Worm (Caenorhabditis elegans) whole organism, mixed stage, embryonic: ENCODE results near the gene C30B5.17.

ENCODE experiments used
- M03D4.4 ChIP-seq: sonication (generic microtip); optimal IDR thresholded peaks from 2 replicates; lab custom pipeline; 2017; ENCODE audit warnings: mild to moderate bottlenecking, missing genetic modification characterization, missing compliant biosample characterization
- bed-3 ChIP-seq: fragments of 200-800 bp; sonication (Bioruptor generic); optimal IDR thresholded peaks from 3 replicates; lab custom pipeline; 2018; ENCODE audit warnings: mild to moderate bottlenecking, missing genetic modification characterization, moderate library complexity, missing compliant biosample characterization
- blmp-1 ChIP-seq: fragments of 150-350 bp; optimal IDR thresholded peaks from 2 replicates; lab custom pipeline; 2014; ENCODE audit warnings: missing biosample characterization, missing genetic modification characterization
- ceh-39 ChIP-seq: fragments of 150-350 bp; optimal IDR thresholded peaks from 2 replicates; lab custom pipeline; 2014; ENCODE audit warnings: missing biosample characterization, missing genetic modification characterization
- ceh-43 ChIP-seq: fragments of 200-800 bp; sonication (Bioruptor generic); optimal IDR thresholded peaks from 2 replicates; lab custom pipeline; 2018; ENCODE audit warnings: mild to moderate bottlenecking, missing genetic modification characterization, moderate library complexity, missing compliant biosample characterization
- ceh-83 ChIP-seq: fragments of 200-800 bp; sonication (Bioruptor generic); optimal IDR thresholded peaks from 2 replicates; lab custom pipeline; 2018; ENCODE audit warnings: mild to moderate bottlenecking, missing genetic modification characterization, missing compliant biosample characterization
- ces-1 ChIP-seq: fragments of 150-350 bp; optimal IDR thresholded peaks from 2 replicates; lab custom pipeline; 2014; ENCODE audit warnings: missing biosample characterization, missing genetic modification reagents, missing genetic modification characterization
- cnd-1 ChIP-seq: fragments of 200-800 bp; sonication (Bioruptor generic); optimal IDR thresholded peaks from 2 replicates; lab custom pipeline; 2018; ENCODE audit warnings: mild to moderate bottlenecking, missing genetic modification characterization, missing compliant biosample characterization
- drap-1 ChIP-seq: fragments of 200-800 bp; sonication (Bioruptor generic); optimal IDR thresholded peaks from 3 replicates; lab custom pipeline; 2018; ENCODE audit warnings: mild to moderate bottlenecking, missing genetic modification characterization, missing compliant biosample characterization
- elt-1 ChIP-seq: sonication (generic microtip); optimal IDR thresholded peaks from 2 replicates; lab custom pipeline; 2017; ENCODE audit warnings: missing genetic modification characterization, mild to moderate bottlenecking, missing compliant biosample characterization, antibody characterized with exemption, moderate library complexity, borderline replicate concordance; ENCODE audit not compliant: insufficient read depth
- elt-3 ChIP-seq: fragments of 150-350 bp; optimal IDR thresholded peaks from 2 replicates; lab custom pipeline; 2014; ENCODE audit warnings: missing biosample characterization, missing genetic modification characterization
- flh-1 ChIP-seq: fragments of 200-800 bp; sonication (Bioruptor generic); optimal IDR thresholded peaks from 2 replicates; lab custom pipeline; 2018; ENCODE audit warnings: mild to moderate bottlenecking, missing genetic modification characterization, moderate library complexity, missing compliant biosample characterization
- ham-2 ChIP-seq: fragments of 200-800 bp; sonication (Bioruptor generic); optimal IDR thresholded peaks from 2 replicates; lab custom pipeline; 2018; ENCODE audit warnings: mild to moderate bottlenecking, missing genetic modification characterization, missing compliant biosample characterization
- hlh-1 ChIP-seq: fragments of 150-350 bp; optimal IDR thresholded peaks from 2 replicates; lab custom pipeline; 2014; ENCODE audit warnings: missing biosample characterization, missing genetic modification reagents, missing genetic modification characterization
- lin-13 ChIP-seq: fragments of 150-350 bp; optimal IDR thresholded peaks from 2 replicates; lab custom pipeline; 2014; ENCODE audit warnings: missing biosample characterization, missing genetic modification characterization
- lin-32 ChIP-seq: fragments of 200-800 bp; sonication (Bioruptor generic); optimal IDR thresholded peaks from 2 replicates; lab custom pipeline; 2018; ENCODE audit warnings: mild to moderate bottlenecking, missing genetic modification characterization, missing compliant biosample characterization
- lsy-2 ChIP-seq: fragments of 150-350 bp; optimal IDR thresholded peaks from 2 replicates; lab custom pipeline; 2014; ENCODE audit warnings: missing biosample characterization, missing genetic modification characterization
- mab-5 ChIP-seq: fragments of 150-350 bp; optimal IDR thresholded peaks from 2 replicates; lab custom pipeline; 2014; ENCODE audit warnings: missing biosample characterization, missing genetic modification characterization
- mls-2 ChIP-seq: sonication (generic microtip); optimal IDR thresholded peaks from 2 replicates; lab custom pipeline; 2016; ENCODE audit warnings: mild to moderate bottlenecking, missing genetic modification characterization, moderate library complexity, missing compliant biosample characterization
- nhr-12 ChIP-seq: fragments of 150-350 bp; optimal IDR thresholded peaks from 2 replicates; lab custom pipeline; 2014; ENCODE audit warnings: missing biosample characterization, missing genetic modification characterization
- nhr-2 ChIP-seq: fragments of 150-350 bp; optimal IDR thresholded peaks from 2 replicates; lab custom pipeline; 2014; ENCODE audit warnings: missing biosample characterization, missing genetic modification characterization
- nhr-237 ChIP-seq: fragments of 150-350 bp; optimal IDR thresholded peaks from 2 replicates; lab custom pipeline; 2014; ENCODE audit warnings: missing biosample characterization, missing genetic modification characterization
- nhr-28 ChIP-seq: fragments of 150-350 bp; optimal IDR thresholded peaks from 2 replicates; lab custom pipeline; 2014; ENCODE audit warnings: missing biosample characterization, missing genetic modification characterization
- pha-4 ChIP-seq: fragments of 150-350 bp; optimal IDR thresholded peaks from 2 replicates; lab custom pipeline; 2018; ENCODE audit warnings: missing biosample characterization, missing genetic modification reagents, missing genetic modification characterization
- sem-2 ChIP-seq: fragments of 200-800 bp; sonication (Bioruptor generic); optimal IDR thresholded peaks from 2 replicates; lab custom pipeline; 2018; ENCODE audit warnings: mild to moderate bottlenecking, missing genetic modification characterization, missing compliant biosample characterization
- snpc-4 ChIP-seq: fragments of 150-350 bp; optimal IDR thresholded peaks from 2 replicates; lab custom pipeline; 2014; ENCODE audit warnings: missing biosample characterization, missing genetic modification characterization
- sptf-1 ChIP-seq: sonication (generic microtip); optimal IDR thresholded peaks from 2 replicates; lab custom pipeline; 2017; ENCODE audit warnings: mild to moderate bottlenecking, missing genetic modification characterization, moderate library complexity, missing compliant biosample characterization
- tbx-8 ChIP-seq: fragments of 200-800 bp; sonication (Bioruptor generic); optimal IDR thresholded peaks from 2 replicates; lab custom pipeline; 2018; ENCODE audit warnings: mild to moderate bottlenecking, missing genetic modification characterization, moderate library complexity, missing compliant biosample characterization
- unc-120 ChIP-seq: sonication (generic microtip); optimal IDR thresholded peaks from 2 replicates; lab custom pipeline; 2017; ENCODE audit warnings: missing genetic modification characterization, missing compliant biosample characterization; ENCODE audit not compliant: poor library complexity, severe bottlenecking
- unc-39 ChIP-seq: fragments of 150-350 bp; optimal IDR thresholded peaks from 2 replicates; lab custom pipeline; 2014; ENCODE audit warnings: missing biosample characterization, missing genetic modification characterization
- unc-62 ChIP-seq: fragments of 150-350 bp; optimal IDR thresholded peaks from 2 replicates; lab custom pipeline; 2014; ENCODE audit warnings: missing biosample characterization, missing genetic modification reagents, missing genetic modification characterization
- zip-8 ChIP-seq: fragments of 150-350 bp; optimal IDR thresholded peaks from 2 replicates; lab custom pipeline; 2014; ENCODE audit warnings: missing biosample characterization, missing genetic modification characterization
- ztf-11 ChIP-seq: fragments of 150-350 bp; optimal IDR thresholded peaks from 2 replicates; lab custom pipeline; 2014; ENCODE audit warnings: missing biosample characterization, missing genetic modification characterization

C30B5.17 gene

ce11 chrII:6173400-6173799, 29.4 kb downstream of the C30B5.17 start, which contains the start of gene F40H3.2:
TSS of gene F40H3.2 (plus strand) at chrII:6173649.
- TF ChIP-seq elt-3 (tag; lab: Kevin White, UChicago), result no peak
- no peak for TF ChIP-seq ceh-43 (GFP tag; lab: Kevin White, UChicago)
- TF ChIP-seq ceh-83, result no peak
- no peak for TF ChIP-seq lsy-2 (tag; lab: Kevin White, UChicago)
- no peak for TF ChIP-seq nhr-2 (tag; lab: Kevin White, UChicago)
- TF ChIP-seq mls-2, result no peak
- TF ChIP-seq ceh-39 (tag; lab: Kevin White, UChicago), result no peak
- TF ChIP-seq nhr-12 (tag; lab: Kevin White, UChicago), result no peak
- no peak for TF ChIP-seq nhr-237
- no peak for TF ChIP-seq blmp-1 (tag; lab: Kevin White, UChicago)
- no peak for TF ChIP-seq flh-1 (GFP tag; lab: Kevin White, UChicago)
- no peak for TF ChIP-seq tbx-8 (GFP tag; lab: Kevin White, UChicago)
- TF ChIP-seq pha-4 (tag; lab: Kevin White, UChicago), result no peak

ce11 chrII:6171228-6171627, 31.6 kb downstream of the C30B5.17 start, which contains the start of gene F40H3.3:
TSS of gene F40H3.3 (plus strand) at chrII:6171507.
- TF ChIP-seq ztf-11 (no peak), blmp-1 (tag; lab: Kevin White, UChicago) (peak; percentile 72)

DNA sequence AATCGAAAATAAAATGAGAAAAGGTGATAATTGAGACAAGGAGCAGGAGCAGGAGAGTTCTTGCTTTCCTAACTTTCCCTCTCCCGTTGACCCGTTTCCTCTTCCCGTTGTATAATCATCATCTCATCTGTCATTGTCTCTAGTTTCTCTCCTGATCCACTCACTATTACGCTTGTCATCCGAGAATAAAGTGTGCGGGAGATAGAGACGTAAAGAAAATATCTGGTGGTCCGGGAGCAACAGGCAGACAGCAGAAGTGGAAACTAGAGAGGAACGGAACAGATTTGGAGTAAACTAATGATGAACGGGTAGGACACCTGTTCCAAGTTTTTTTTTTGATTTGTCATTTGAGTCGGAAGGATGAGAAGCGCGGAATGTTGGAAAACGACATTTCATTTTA, 32.6 kb downstream of the C30B5.17 start:
- TF ChIP-seq tbx-8 (GFP tag; lab: Kevin White, UChicago), result no peak
- TF ChIP-seq unc-39 (tag; lab: Kevin White, UChicago), result no peak
- no peak for TF ChIP-seq lin-13 (tag; lab: Kevin White, UChicago)
- TF ChIP-seq pha-4 (tag; lab: Kevin White, UChicago), result no peak
- TF ChIP-seq cnd-1 (tag; lab: Kevin White, UChicago), result no peak
- TF ChIP-seq lin-32 (GFP tag; lab: Kevin White, UChicago), result no peak
- TF ChIP-seq ceh-83, result no peak
- no peak for TF ChIP-seq M03D4.4 (tag; lab: Kevin White, UChicago)
- no peak for TF ChIP-seq drap-1 (GFP tag; lab: Kevin White, UChicago)
- no peak for TF ChIP-seq sptf-1 (tag; lab: Kevin White, UChicago)
- TF ChIP-seq mab-5 (tag; lab: Kevin White, UChicago), result no peak
- peak; percentile 92 for TF ChIP-seq unc-62 (GFP tag; lab: Kevin White, UChicago)
- no peak for TF ChIP-seq blmp-1 (tag; lab: Kevin White, UChicago)
- peak; percentile 86 for TF ChIP-seq unc-120 (tag; lab: Kevin White, UChicago)
- TF ChIP-seq nhr-12 (tag; lab: Kevin White, UChicago), result no peak
- TF ChIP-seq elt-1, result no peak
- no peak for TF ChIP-seq nhr-2 (tag; lab: Kevin White, UChicago)
- no peak for TF ChIP-seq nhr-28
- no peak for TF ChIP-seq lsy-2 (tag; lab: Kevin White, UChicago)
- no peak for TF ChIP-seq ztf-11
- TF ChIP-seq hlh-1 (tag; lab: Kevin White, UChicago), result peak; percentile 95
- no peak for TF ChIP-seq ceh-39 (tag; lab: Kevin White, UChicago)
- TF ChIP-seq snpc-4 (tag; lab: Kevin White, UChicago), result no peak

DNA sequence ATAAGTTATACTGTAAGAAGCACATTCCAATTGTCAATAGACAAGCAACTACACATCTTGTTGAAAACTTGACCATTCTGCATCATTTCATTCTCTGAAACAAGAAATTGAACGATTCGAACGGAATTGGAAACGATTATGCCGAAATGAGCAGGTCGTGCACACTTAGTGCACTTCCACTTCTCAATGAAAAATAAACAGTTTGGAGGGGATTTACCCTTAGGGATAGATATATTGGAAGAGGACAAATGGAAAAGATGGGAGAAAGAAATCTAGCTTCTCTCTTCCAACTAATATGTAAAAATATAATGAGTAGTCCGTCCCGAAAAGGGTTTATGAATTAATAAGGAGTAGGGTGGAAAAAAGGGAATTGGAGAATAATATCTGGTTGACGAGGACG, 33.7 kb downstream of the C30B5.17 start, which contains the start of gene hst-3.1:
hst-3.1 (minus strand) TSS at position 101 of the 400 bp plus-strand sequence.
- TF ChIP-seq pha-4 (tag; lab: Kevin White, UChicago) (no peak), ztf-11 (no peak), mab-5 (tag; lab: Kevin White, UChicago) (no peak), zip-8 (no peak), nhr-2 (tag; lab: Kevin White, UChicago) (no peak), bed-3 (no peak), ces-1 (GFP tag; lab: Kevin White, UChicago) (no peak), ham-2 (no peak), tbx-8 (GFP tag; lab: Kevin White, UChicago) (no peak), ceh-39 (tag; lab: Kevin White, UChicago) (no peak), drap-1 (GFP tag; lab: Kevin White, UChicago) (no peak), sem-2 (no peak)
- TF ChIP-seq, all 35 proteins: peak for 0
